Fruit fly (Drosophila melanogaster): ENCODE measurements around the gene wb.
A peak's percentile ranks its signal among the peaks of the same experiment; 100 is the strongest.

The wb gene

DNA sequence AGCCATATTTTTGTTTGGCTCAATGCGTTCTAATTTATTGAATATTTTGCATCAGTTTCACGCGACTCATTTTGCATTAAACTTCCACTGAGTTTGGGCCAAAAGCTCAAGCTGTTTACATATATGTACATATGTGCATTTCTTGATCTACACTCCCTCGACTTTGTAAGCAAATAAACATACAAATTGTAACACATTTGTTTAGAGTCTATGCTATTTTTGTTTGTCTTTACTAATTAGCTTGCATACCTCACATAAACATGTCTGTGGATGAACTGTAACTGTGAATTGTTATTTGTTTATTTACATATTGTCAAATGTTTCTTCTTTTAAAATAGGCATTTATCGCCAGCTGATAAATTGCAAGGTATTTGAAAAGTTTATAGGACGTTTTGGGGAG is 44.7 kb downstream of the wb start:
- TF ChIP-seq CG10348 (GFP tag; IDR thresholded peaks at IDR 0.05) (no peak), CG13204 (GFP tag; optimal IDR thresholded peaks at IDR 0.05) (no peak), fd96Ca (GFP tag; IDR thresholded peaks at IDR 0.05) (no peak), CG8159 (tag; optimal IDR thresholded peaks at IDR 0.05) (no peak), Ets98B (GFP tag; IDR thresholded peaks at IDR 0.05) (no peak), CG14655 (GFP tag; optimal IDR thresholded peaks at IDR 0.05) (no peak), CG4496 (GFP tag; IDR thresholded peaks at IDR 0.05) (no peak), rn (GFP tag; IDR thresholded peaks at IDR 0.05) (no peak), CG17806 (tag; optimal IDR thresholded peaks at IDR 0.05) (no peak), Snoo (tag; optimal IDR thresholded peaks at IDR 0.05) (no peak), CG8301 (tag; optimal IDR thresholded peaks at IDR 0.05) (no peak), CG12605 (GFP tag; IDR thresholded peaks at IDR 0.05) (no peak), D1 (tag; optimal IDR thresholded peaks at IDR 0.05) (no peak), Pif1A (GFP tag; optimal IDR thresholded peaks at IDR 0.05) (no peak), CG9948 (tag; optimal IDR thresholded peaks at IDR 0.05) (no peak), Pif1B (GFP tag; optimal IDR thresholded peaks at IDR 0.05) (no peak)

DNA sequence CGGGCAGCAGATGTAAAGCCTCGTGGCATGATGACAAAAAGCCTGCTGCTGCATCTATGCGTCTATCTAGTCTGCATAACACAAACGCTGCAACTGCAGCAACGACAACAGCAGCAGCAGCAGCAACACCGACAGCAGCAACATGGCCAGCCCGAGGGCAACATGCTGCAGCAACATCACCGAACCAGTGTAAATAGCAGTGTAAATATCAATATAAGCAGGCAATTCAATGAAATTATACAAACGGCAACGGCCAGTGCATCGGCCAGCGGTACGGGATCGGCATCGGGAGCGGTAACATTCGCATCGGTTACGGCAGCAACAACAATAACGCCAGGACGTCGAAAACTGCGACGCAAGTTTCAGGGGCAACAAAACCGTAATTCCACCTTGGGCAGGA is 45.4 kb downstream of the wb start:
- no peak for TF ChIP-seq CG4496 (GFP tag; IDR thresholded peaks at IDR 0.05)
- TF ChIP-seq Ets98B (GFP tag; IDR thresholded peaks at IDR 0.05): no peak
- TF ChIP-seq D1 (tag; optimal IDR thresholded peaks at IDR 0.05): no peak
- no peak for TF ChIP-seq Pif1A (GFP tag; optimal IDR thresholded peaks at IDR 0.05)
- no peak for TF ChIP-seq CG34367 (tag; optimal IDR thresholded peaks at IDR 0.05)
- no peak for TF ChIP-seq Pif1B (GFP tag; optimal IDR thresholded peaks at IDR 0.05)
- TF ChIP-seq fd96Ca (GFP tag; IDR thresholded peaks at IDR 0.05): no peak
- no peak for TF ChIP-seq CG13204 (GFP tag; optimal IDR thresholded peaks at IDR 0.05)
- TF ChIP-seq CG8301 (tag; optimal IDR thresholded peaks at IDR 0.05): no peak
- TF ChIP-seq Snoo (tag; optimal IDR thresholded peaks at IDR 0.05): no peak
- no peak for TF ChIP-seq gl (tag; optimal IDR thresholded peaks at IDR 0.05)
- no peak for TF ChIP-seq CG14655 (GFP tag; optimal IDR thresholded peaks at IDR 0.05)

dm6 chr2L:14308661-14309060 is 45.8 kb downstream of the wb start:
- TF ChIP-seq rn (GFP tag; IDR thresholded peaks at IDR 0.05): no peak
- TF ChIP-seq fd96Ca (GFP tag; IDR thresholded peaks at IDR 0.05): no peak
- TF ChIP-seq CG8301 (tag; optimal IDR thresholded peaks at IDR 0.05): no peak
- no peak for TF ChIP-seq CG9948 (tag; optimal IDR thresholded peaks at IDR 0.05)
- no peak for TF ChIP-seq Pif1A (GFP tag; optimal IDR thresholded peaks at IDR 0.05)

DNA sequence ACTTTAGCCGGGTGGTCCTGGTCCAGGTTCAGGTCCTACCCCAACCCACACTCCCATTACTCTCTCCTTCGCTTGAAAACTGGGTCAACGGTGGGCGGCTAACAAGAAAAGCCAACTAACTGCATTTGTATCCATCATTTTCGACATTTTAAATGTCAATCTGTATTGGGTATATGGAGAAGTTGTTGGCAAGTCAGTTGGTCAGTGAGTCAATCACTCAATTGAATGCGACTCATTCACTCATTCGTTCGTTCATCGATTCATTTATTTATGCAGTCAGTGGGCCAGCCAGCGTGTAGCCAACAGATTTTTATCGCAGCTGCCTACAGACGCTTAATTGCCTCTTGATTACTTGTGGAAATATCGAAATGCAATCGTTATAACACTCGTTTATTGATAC is 53.9 kb downstream of the wb start:
- TF ChIP-seq rn (GFP tag; IDR thresholded peaks at IDR 0.05): no peak

DNA sequence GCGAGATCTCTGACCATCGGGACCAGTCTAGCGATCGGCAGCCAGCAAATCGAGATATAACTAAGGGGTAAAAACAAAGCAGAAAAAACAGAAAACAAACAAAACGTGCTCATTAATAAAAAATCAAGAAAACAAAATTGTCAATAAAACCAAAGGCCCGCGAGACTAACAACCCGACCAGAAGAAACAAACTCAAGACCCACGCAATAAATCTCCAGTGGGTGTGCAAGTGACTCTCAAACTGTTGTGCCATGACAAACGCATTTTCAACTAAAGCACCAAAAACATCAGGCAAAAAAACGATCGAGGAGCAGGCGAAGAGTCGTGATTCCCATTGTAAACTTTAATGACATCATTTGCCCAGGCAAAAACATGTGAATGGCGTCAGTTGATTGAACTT is 55.2 kb downstream of the wb start:
- TF ChIP-seq Ets98B (GFP tag; IDR thresholded peaks at IDR 0.05): no peak
- no peak for TF ChIP-seq EcR (GFP tag; optimal IDR thresholded peaks at IDR 0.05)
- no peak for TF ChIP-seq CG12605 (GFP tag; IDR thresholded peaks at IDR 0.05)
- no peak for TF ChIP-seq CG15710 (tag; optimal IDR thresholded peaks at IDR 0.05)
- TF ChIP-seq CG8159 (tag; optimal IDR thresholded peaks at IDR 0.05): no peak
- TF ChIP-seq CG10348 (GFP tag; IDR thresholded peaks at IDR 0.05): no peak
- no peak for TF ChIP-seq D1 (tag; optimal IDR thresholded peaks at IDR 0.05)
- no peak for TF ChIP-seq gl (tag; optimal IDR thresholded peaks at IDR 0.05)
- no peak for TF ChIP-seq Pif1A (GFP tag; optimal IDR thresholded peaks at IDR 0.05)
- no peak for TF ChIP-seq CG13204 (GFP tag; optimal IDR thresholded peaks at IDR 0.05)
- TF ChIP-seq CG17806 (tag; optimal IDR thresholded peaks at IDR 0.05): no peak
- no peak for TF ChIP-seq CG14655 (GFP tag; optimal IDR thresholded peaks at IDR 0.05)
- TF ChIP-seq CG34367 (tag; optimal IDR thresholded peaks at IDR 0.05): no peak
- TF ChIP-seq Pif1B (GFP tag; optimal IDR thresholded peaks at IDR 0.05): no peak
- no peak for TF ChIP-seq fd96Ca (GFP tag; IDR thresholded peaks at IDR 0.05)
- no peak for TF ChIP-seq CG8301 (tag; optimal IDR thresholded peaks at IDR 0.05)
- no peak for TF ChIP-seq CG9948 (tag; optimal IDR thresholded peaks at IDR 0.05)

dm6 chr2L:14318600-14318999 is 55.8 kb downstream of the wb start:
- TF ChIP-seq CG32121 (GFP tag; IDR thresholded peaks at IDR 0.05) (peak; percentile 75), CG8159 (tag; optimal IDR thresholded peaks at IDR 0.05) (no peak), CG4496 (GFP tag; IDR thresholded peaks at IDR 0.05) (peak; percentile 78), Ets98B (GFP tag; IDR thresholded peaks at IDR 0.05) (peak; percentile 79), CG12605 (GFP tag; IDR thresholded peaks at IDR 0.05) (peak; percentile 27; the same call in 1 of the 2 replicates)

dm6 chr2L:14319005-14319404 is 56.2 kb downstream of the wb start:
- TF ChIP-seq CG14655 (GFP tag; optimal IDR thresholded peaks at IDR 0.05) (no peak), gl (tag; optimal IDR thresholded peaks at IDR 0.05) (no peak), CG15710 (tag; optimal IDR thresholded peaks at IDR 0.05) (no peak), CG9948 (tag; optimal IDR thresholded peaks at IDR 0.05) (no peak), CG12605 (GFP tag; IDR thresholded peaks at IDR 0.05) (no peak), Pif1A (GFP tag; optimal IDR thresholded peaks at IDR 0.05) (no peak), CG34367 (tag; optimal IDR thresholded peaks at IDR 0.05) (no peak), CG10348 (GFP tag; IDR thresholded peaks at IDR 0.05) (no peak), fd96Ca (GFP tag; IDR thresholded peaks at IDR 0.05) (no peak)
